Worm (Caenorhabditis elegans) whole organism, L1 larva: ENCODE measurements around the gene ddx-19.

Experiments
- C04F5.9 ChIP-seq: sonication (generic microtip); optimal IDR thresholded peaks from 2 replicates; lab custom pipeline; 2016; ENCODE audit warnings: missing genetic modification characterization, missing compliant biosample characterization
- C34B4.2 ChIP-seq: sonication (generic microtip); optimal IDR thresholded peaks from 2 replicates; lab custom pipeline; 2017; ENCODE audit warnings: mild to moderate bottlenecking, missing genetic modification characterization, missing compliant biosample characterization
- F16B12.6 ChIP-seq: fragments of 150-350 bp; optimal IDR thresholded peaks from 2 replicates; lab custom pipeline; 2014; ENCODE audit warnings: missing biosample characterization, missing genetic modification characterization
- Y116A8C.19 ChIP-seq: sonication (generic microtip); optimal IDR thresholded peaks from 2 replicates; lab custom pipeline; 2016; ENCODE audit warnings: missing compliant biosample characterization, missing genetic modification characterization, borderline replicate concordance
- blmp-1 ChIP-seq: fragments of 150-350 bp; optimal IDR thresholded peaks from 2 replicates; lab custom pipeline; 2014; ENCODE audit warnings: missing biosample characterization, missing genetic modification characterization
- ceh-8 ChIP-seq: fragments of 200-800 bp; sonication (Bioruptor generic); optimal IDR thresholded peaks from 2 replicates; lab custom pipeline; 2018; ENCODE audit warnings: mild to moderate bottlenecking, missing genetic modification characterization, moderate library complexity, missing compliant biosample characterization
- ces-1 ChIP-seq: fragments of 150-350 bp; optimal IDR thresholded peaks from 2 replicates; lab custom pipeline; 2014; ENCODE audit warnings: missing biosample characterization, missing genetic modification reagents, missing genetic modification characterization
- dpl-1 ChIP-seq, 3 experiments: fragments of 150-350 bp in 2 of 3; sonication (generic microtip) in 1 of 3; optimal IDR thresholded peaks; 2 replicates each; lab custom pipeline; 2014 to 2017; ENCODE audit warnings: missing biosample characterization in 3 of 3, missing genetic modification characterization in 3 of 3, missing genetic modification reagents in 3 of 3
- efl-1 ChIP-seq, 4 experiments: fragments of 150-350 bp; optimal IDR thresholded peaks in 3 of 4; peaks in 1 of 4; 1 replicate in 1 of 4; 2 replicates in 3 of 4; lab custom pipeline; 2014; ENCODE audit warnings: missing biosample characterization in 2 of 4, missing genetic modification characterization in 2 of 4, missing genetic modification reagents in 2 of 4
- efl-3 ChIP-seq: fragments of 200-800 bp; sonication (Bioruptor generic); optimal IDR thresholded peaks from 2 replicates; lab custom pipeline; 2018; ENCODE audit warnings: mild to moderate bottlenecking, missing genetic modification characterization, missing compliant biosample characterization
- egl-13 ChIP-seq: sonication (generic microtip); optimal IDR thresholded peaks from 2 replicates; lab custom pipeline; 2016; ENCODE audit warnings: missing genotype, missing genetic modification reagents, missing genetic modification characterization, missing compliant biosample characterization
- elt-2 ChIP-seq: sonication (generic microtip); optimal IDR thresholded peaks from 2 replicates; lab custom pipeline; 2016; ENCODE audit warnings: missing genetic modification characterization, mild to moderate bottlenecking, inconsistent platforms, missing compliant biosample characterization, missing genetic modification reagents
- elt-3 ChIP-seq, 6 experiments: fragments of 150-350 bp in 1 of 6; sonication (generic microtip); optimal IDR thresholded peaks; 2 replicates each; lab custom pipeline; 2017 to 2018; ENCODE audit warnings: missing biosample characterization in 6 of 6, missing genetic modification characterization in 6 of 6, inconsistent platforms in 1 of 6
- fkh-10 ChIP-seq: sonication (generic microtip); optimal IDR thresholded peaks from 2 replicates; lab custom pipeline; 2017; ENCODE audit warnings: missing biosample characterization, missing genetic modification reagents, missing genetic modification characterization
- fkh-4 ChIP-seq: sonication (generic microtip); optimal IDR thresholded peaks from 2 replicates; lab custom pipeline; 2016; ENCODE audit warnings: missing compliant biosample characterization, missing genetic modification characterization, borderline replicate concordance
- fkh-8 ChIP-seq: sonication (generic microtip); optimal IDR thresholded peaks from 2 replicates; lab custom pipeline; 2016; ENCODE audit warnings: mild to moderate bottlenecking, missing genetic modification characterization, missing compliant biosample characterization
- irx-1 ChIP-seq: sonication (generic microtip); optimal IDR thresholded peaks from 2 replicates; lab custom pipeline; 2016; ENCODE audit warnings: missing genetic modification characterization, missing compliant biosample characterization
- lin-13 ChIP-seq: fragments of 150-350 bp; optimal IDR thresholded peaks from 2 replicates; lab custom pipeline; 2014; ENCODE audit warnings: missing biosample characterization, missing genetic modification reagents, missing genetic modification characterization
- lin-14 ChIP-seq: fragments of 200-800 bp; sonication (Bioruptor generic); optimal IDR thresholded peaks from 2 replicates; lab custom pipeline; 2018; ENCODE audit warnings: mild to moderate bottlenecking, missing genetic modification characterization, moderate library complexity, missing compliant biosample characterization
- lsy-2 ChIP-seq, 2 experiments: fragments of 150-350 bp; optimal IDR thresholded peaks; 2 replicates each; lab custom pipeline; 2014; ENCODE audit warnings: missing biosample characterization in 2 of 2, missing genetic modification characterization in 2 of 2
- mef-2 ChIP-seq: fragments of 150-350 bp; optimal IDR thresholded peaks from 2 replicates; lab custom pipeline; 2014; ENCODE audit warnings: missing biosample characterization, missing genetic modification characterization
- nhr-19 ChIP-seq: fragments of 200-800 bp; sonication (Bioruptor generic); conservative IDR thresholded peaks from 2 replicates; pipeline ENCODE4 v1.3.6; 2022; ENCODE audit warnings: missing genetic modification characterization, missing compliant biosample characterization
- nhr-20 ChIP-seq: sonication (generic microtip); optimal IDR thresholded peaks from 2 replicates; lab custom pipeline; 2016; ENCODE audit warnings: mild to moderate bottlenecking, missing genetic modification characterization, missing compliant biosample characterization
- nhr-28 ChIP-seq: fragments of 150-350 bp; optimal IDR thresholded peaks from 2 replicates; lab custom pipeline; 2014; ENCODE audit warnings: missing biosample characterization, missing genetic modification characterization
- nhr-71 ChIP-seq: sonication (generic microtip); optimal IDR thresholded peaks from 2 replicates; lab custom pipeline; 2016; ENCODE audit warnings: mild to moderate bottlenecking, missing genetic modification characterization, moderate library complexity, missing compliant biosample characterization
- nhr-77 ChIP-seq: fragments of 150-350 bp; optimal IDR thresholded peaks from 2 replicates; lab custom pipeline; 2014; ENCODE audit warnings: missing biosample characterization, missing genetic modification characterization
- nhr-85 ChIP-seq: sonication (generic microtip); peaks from one replicate; lab custom pipeline; 2016; ENCODE audit warnings: missing genetic modification characterization, inconsistent platforms, missing compliant biosample characterization
- pax-3 ChIP-seq: fragments of 200-800 bp; sonication (Bioruptor generic); optimal IDR thresholded peaks from 2 replicates; lab custom pipeline; 2018; ENCODE audit warnings: mild to moderate bottlenecking, missing genetic modification characterization, moderate library complexity, missing compliant biosample characterization
- pqm-1 ChIP-seq: sonication (generic microtip); optimal IDR thresholded peaks from 3 replicates; lab custom pipeline; 2017; ENCODE audit warnings: missing biosample characterization, missing genetic modification characterization
- rnt-1 ChIP-seq: sonication (generic microtip); optimal IDR thresholded peaks from 2 replicates; lab custom pipeline; 2016; ENCODE audit warnings: mild to moderate bottlenecking, missing genetic modification characterization, moderate library complexity, missing compliant biosample characterization
- skn-1 ChIP-seq: fragments of 150-350 bp; optimal IDR thresholded peaks from 2 replicates; lab custom pipeline; 2014; ENCODE audit warnings: missing biosample characterization, missing genetic modification characterization
- snpc-4 ChIP-seq: fragments of 150-350 bp; optimal IDR thresholded peaks from 2 replicates; lab custom pipeline; 2014; ENCODE audit warnings: missing biosample characterization, missing genetic modification characterization
- snu-23 ChIP-seq: sonication (generic microtip); optimal IDR thresholded peaks from 2 replicates; lab custom pipeline; 2016; ENCODE audit warnings: missing genetic modification characterization, missing compliant biosample characterization
- sox-4 ChIP-seq: sonication (generic microtip); optimal IDR thresholded peaks from 2 replicates; lab custom pipeline; 2016; ENCODE audit warnings: missing genetic modification characterization, missing compliant biosample characterization
- swsn-7 ChIP-seq: sonication (generic microtip); optimal IDR thresholded peaks from 2 replicates; lab custom pipeline; 2016; ENCODE audit warnings: missing genetic modification characterization, missing compliant biosample characterization
- unc-130 ChIP-seq: fragments of 150-350 bp; optimal IDR thresholded peaks from 2 replicates; lab custom pipeline; 2017; ENCODE audit warnings: missing biosample characterization, missing genetic modification characterization, inconsistent platforms
- unc-98 ChIP-seq: fragments of 200-800 bp; sonication (Bioruptor generic); IDR thresholded peaks from 2 replicates; pipeline ENCODE4 v1.3.6; 2022; ENCODE audit warnings: missing genetic modification characterization, missing compliant biosample characterization
- zag-1 ChIP-seq: fragments of 150-350 bp; optimal IDR thresholded peaks from 2 replicates; lab custom pipeline; 2014; ENCODE audit warnings: missing biosample characterization, missing genetic modification characterization
- zip-4 ChIP-seq: fragments of 200-800 bp; sonication (Bioruptor generic); optimal IDR thresholded peaks from 2 replicates; lab custom pipeline; 2018; ENCODE audit warnings: mild to moderate bottlenecking, missing genetic modification characterization, moderate library complexity, missing compliant biosample characterization
- ztf-4 ChIP-seq: fragments of 150-350 bp; optimal IDR thresholded peaks from 2 replicates; lab custom pipeline; 2014; ENCODE audit warnings: missing biosample characterization, missing genetic modification characterization

Gene ddx-19

ce11 chrII:8845932-8846331 is 38.8 kb upstream of the ddx-19 start (continued):
- no peak; the same call in 1 of the 2 replicates for TF ChIP-seq nhr-19 (GFP tag; lab: Robert Waterston, UW)
- peak; percentile 9 for TF ChIP-seq nhr-71 (tag; lab: Kevin White, UChicago)
- no peak for TF ChIP-seq snpc-4
- no peak for TF ChIP-seq unc-98 (GFP tag; lab: Robert Waterston, UW)
- no peak for TF ChIP-seq C04F5.9 (tag; lab: Kevin White, UChicago)
- no peak for TF ChIP-seq swsn-7 (tag; lab: Kevin White, UChicago)
- no peak for TF ChIP-seq dpl-1 (GFP tag; optimal IDR thresholded peaks at IDR 0.05; lab: Kevin White, UChicago)
- no peak for TF ChIP-seq Y116A8C.19 (tag; lab: Kevin White, UChicago)
- TF ChIP-seq F16B12.6 (tag; lab: Kevin White, UChicago): no peak
- peak; percentile 30 for TF ChIP-seq nhr-20 (tag; lab: Kevin White, UChicago)
- TF ChIP-seq irx-1 (tag; lab: Kevin White, UChicago): no peak
- TF ChIP-seq skn-1: no peak
- no peak for TF ChIP-seq sox-4 (tag; lab: Kevin White, UChicago)
- no peak for TF ChIP-seq mef-2 (tag; lab: Kevin White, UChicago)
- TF ChIP-seq lin-14: peak; percentile 45
- TF ChIP-seq unc-130: no peak
- no peak for TF ChIP-seq ceh-8
- no peak for TF ChIP-seq zag-1 (tag; lab: Kevin White, UChicago)
- TF ChIP-seq elt-2 (tag; lab: Kevin White, UChicago): no peak
- no peak for TF ChIP-seq pqm-1 (tag; lab: Kevin White, UChicago)
- TF ChIP-seq pax-3 (tag; lab: Kevin White, UChicago): no peak
- no peak for TF ChIP-seq egl-13 (tag; lab: Kevin White, UChicago)
- TF ChIP-seq nhr-77 (tag; lab: Kevin White, UChicago): no peak

ce11 chrII:8848984-8849383 is 35.7 kb upstream of the ddx-19 start:
- TF ChIP-seq efl-1 (optimal IDR thresholded peaks at IDR 0.05; lab: Kevin White, UChicago): no peak
- TF ChIP-seq efl-1 (GFP tag; optimal IDR thresholded peaks at IDR 0.05 in 1 of 2; lab: Kevin White, UChicago): peak in 1 of 2 experiments; percentile 81
- no peak for TF ChIP-seq ces-1
- TF ChIP-seq nhr-20 (tag; lab: Kevin White, UChicago): no peak
- TF ChIP-seq nhr-85 (tag; lab: Kevin White, UChicago): peak; percentile 32

DNA sequence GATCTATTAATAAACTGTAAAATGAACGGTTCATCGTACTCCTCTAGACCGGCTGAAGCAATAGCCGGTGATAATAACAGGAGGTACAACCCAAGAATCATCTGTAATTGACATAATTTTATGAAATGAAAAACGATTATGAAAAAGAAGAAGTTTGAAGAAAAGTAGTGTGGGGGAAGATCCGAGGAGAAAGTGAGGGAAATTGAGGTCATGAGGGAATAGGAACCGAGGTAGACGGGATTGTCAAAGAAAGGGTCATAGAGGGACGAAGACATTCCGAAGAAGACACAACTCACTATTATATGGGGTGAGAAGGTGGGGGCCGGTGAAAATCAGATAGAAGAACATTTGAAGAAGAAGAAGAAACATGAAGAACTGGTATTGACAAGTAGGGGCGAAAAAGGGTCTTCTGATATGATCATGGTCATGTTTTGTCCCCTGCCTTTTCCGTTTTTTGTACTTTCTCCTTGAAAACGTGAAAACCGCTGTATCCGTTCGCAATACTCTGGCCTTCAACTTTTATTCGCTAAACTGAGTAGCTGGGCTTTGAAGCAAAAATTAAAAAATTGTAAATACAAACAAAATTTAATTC is 32.6 kb upstream of the ddx-19 start, which contains the start of gene oac-46:
Gene oac-46, minus strand, starts transcription at position 101 of the 592 bp plus-strand sequence.
- TF ChIP-seq lin-14: peak; percentile 56
- TF ChIP-seq lsy-2 (tag; optimal IDR thresholded peaks at IDR 0.05; lab: Kevin White, UChicago): no peak
- TF ChIP-seq nhr-85 (tag; lab: Kevin White, UChicago): peak; percentile 83
- TF ChIP-seq fkh-4 (tag; lab: Kevin White, UChicago): no peak
- no peak for TF ChIP-seq ztf-4 (tag; lab: Kevin White, UChicago)
- TF ChIP-seq F16B12.6 (tag; lab: Kevin White, UChicago): no peak
- TF ChIP-seq efl-1 (optimal IDR thresholded peaks at IDR 0.05; lab: Kevin White, UChicago): no peak
- peak in 1 of 2 experiments; percentile 52 for TF ChIP-seq efl-1 (GFP tag; optimal IDR thresholded peaks at IDR 0.05 in 1 of 2; lab: Kevin White, UChicago)
- TF ChIP-seq nhr-19 (GFP tag; lab: Robert Waterston, UW): no peak
- TF ChIP-seq lin-13 (GFP tag; lab: Kevin White, UChicago): no peak
- TF ChIP-seq fkh-8 (tag; lab: Kevin White, UChicago): no peak
- no peak for TF ChIP-seq nhr-28 (tag; lab: Kevin White, UChicago)
- peak; percentile 18 for TF ChIP-seq snu-23 (GFP tag; lab: Kevin White, UChicago)
- TF ChIP-seq fkh-10: no peak
- TF ChIP-seq nhr-77 (tag; lab: Kevin White, UChicago): no peak
- no peak for TF ChIP-seq rnt-1 (tag; lab: Kevin White, UChicago)
- TF ChIP-seq sox-4 (tag; lab: Kevin White, UChicago): no peak
- no peak for TF ChIP-seq efl-3 (GFP tag; lab: Kevin White, UChicago)
- TF ChIP-seq nhr-71 (tag; lab: Kevin White, UChicago): peak; percentile 16
- peak; percentile 94 for TF ChIP-seq blmp-1 (tag; lab: Kevin White, UChicago)
- no peak for TF ChIP-seq nhr-20 (tag; lab: Kevin White, UChicago)
- TF ChIP-seq elt-3 (tag; optimal IDR thresholded peaks at IDR 0.05; lab: Kevin White, UChicago): peak in 2 of 6 experiments; percentile 20 to 22
- TF ChIP-seq zip-4 (GFP tag; lab: Kevin White, UChicago): no peak
- TF ChIP-seq C34B4.2: no peak
